Fruit fly (Drosophila melanogaster): ENCODE results near the gene CG32984.

CG32984 gene

dm6 chr2L:9010267-9010666 is 45.5 kb downstream of the CG32984 start, which contains the start of gene CG9568:
CG9568 (plus strand) TSS chr2L:9010583.
- TF ChIP-seq Blimp-1 (GFP tag; optimal IDR thresholded peaks at IDR 0.05) (no peak), vri (GFP tag; optimal IDR thresholded peaks at IDR 0.05) (peak; percentile 70)

- TF ChIP-seq Eip93F (GFP tag; optimal IDR thresholded peaks at IDR 0.05) (peak; percentile 49), vri (GFP tag; optimal IDR thresholded peaks at IDR 0.05) (peak; percentile 60), Eip75B (GFP tag; optimal IDR thresholded peaks at IDR 0.05) (no peak), achi (GFP tag; optimal IDR thresholded peaks at IDR 0.05) (no peak), net (GFP tag; optimal IDR thresholded peaks at IDR 0.05) (no peak), CG34406 (GFP tag; optimal IDR thresholded peaks at IDR 0.05) (no peak)
Measured at dm6 chr2L:9011543-9012238, 46.9 kb downstream of the CG32984 start, which contains the start of gene CG13102. CG13102 (plus strand) TSS chr2L:9012188.

- TF ChIP-seq CG15336 (GFP tag; IDR thresholded peaks at IDR 0.05): no peak
Measured at dm6 chr2L:9013968-9014367, 49.2 kb downstream of the CG32984 start, which contains the start of gene Rcd-1r. Rcd-1r (minus strand) TSS chr2L:9014068.
